Worm (Caenorhabditis elegans) whole organism, L1 larva: ENCODE measurements around the gene fbxa-114.

Experiments used
- F16B12.6 ChIP-seq: fragments of 150-350 bp; optimal IDR thresholded peaks from 2 replicates; lab custom pipeline; 2014; ENCODE audit warnings: missing biosample characterization, missing genetic modification characterization
- ces-1 ChIP-seq: fragments of 150-350 bp; optimal IDR thresholded peaks from 2 replicates; lab custom pipeline; 2014; ENCODE audit warnings: missing biosample characterization, missing genetic modification reagents, missing genetic modification characterization
- efl-3 ChIP-seq: fragments of 200-800 bp; sonication (Bioruptor generic); optimal IDR thresholded peaks from 2 replicates; lab custom pipeline; 2018; ENCODE audit warnings: mild to moderate bottlenecking, missing genetic modification characterization, missing compliant biosample characterization
- egl-27 ChIP-seq, 2 experiments: fragments of 150-350 bp in 1 of 2; sonication (generic microtip); optimal IDR thresholded peaks; 3 replicates each; lab custom pipeline; 2017 to 2018; ENCODE audit warnings: missing biosample characterization in 2 of 2, missing genetic modification characterization in 2 of 2, missing genetic modification reagents in 2 of 2
- elt-3 ChIP-seq, 6 experiments: fragments of 150-350 bp in 1 of 6; sonication (generic microtip); optimal IDR thresholded peaks; 2 replicates each; lab custom pipeline; 2017 to 2018; ENCODE audit warnings: missing biosample characterization in 6 of 6, missing genetic modification characterization in 6 of 6, inconsistent platforms in 1 of 6
- nhr-77 ChIP-seq: fragments of 150-350 bp; optimal IDR thresholded peaks from 2 replicates; lab custom pipeline; 2014; ENCODE audit warnings: missing biosample characterization, missing genetic modification characterization
- rnt-1 ChIP-seq: sonication (generic microtip); optimal IDR thresholded peaks from 2 replicates; lab custom pipeline; 2016; ENCODE audit warnings: mild to moderate bottlenecking, missing genetic modification characterization, moderate library complexity, missing compliant biosample characterization
- snpc-4 ChIP-seq: fragments of 150-350 bp; optimal IDR thresholded peaks from 2 replicates; lab custom pipeline; 2014; ENCODE audit warnings: missing biosample characterization, missing genetic modification characterization
- zag-1 ChIP-seq: fragments of 150-350 bp; optimal IDR thresholded peaks from 2 replicates; lab custom pipeline; 2014; ENCODE audit warnings: missing biosample characterization, missing genetic modification characterization

ce11 chrV:20199658-20200057 lies 1.8 kb upstream of the fbxa-114 start:
- TF ChIP-seq zag-1 (tag; lab: Kevin White, UChicago) (no peak), snpc-4 (no peak), efl-3 (GFP tag; lab: Kevin White, UChicago) (no peak), F16B12.6 (tag; lab: Kevin White, UChicago) (no peak), egl-27 (tag; optimal IDR thresholded peaks at IDR 0.05; lab: Kevin White, UChicago) (no peak), ces-1 (GFP tag; lab: Kevin White, UChicago) (no peak), rnt-1 (tag; lab: Kevin White, UChicago) (no peak), nhr-77 (tag; lab: Kevin White, UChicago) (no peak), elt-3 (tag; optimal IDR thresholded peaks at IDR 0.05; lab: Kevin White, UChicago) (no peak)
